Fruit fly (Drosophila melanogaster): Measurements from ENCODE around the gene Rim2.

The Rim2 gene

DNA sequence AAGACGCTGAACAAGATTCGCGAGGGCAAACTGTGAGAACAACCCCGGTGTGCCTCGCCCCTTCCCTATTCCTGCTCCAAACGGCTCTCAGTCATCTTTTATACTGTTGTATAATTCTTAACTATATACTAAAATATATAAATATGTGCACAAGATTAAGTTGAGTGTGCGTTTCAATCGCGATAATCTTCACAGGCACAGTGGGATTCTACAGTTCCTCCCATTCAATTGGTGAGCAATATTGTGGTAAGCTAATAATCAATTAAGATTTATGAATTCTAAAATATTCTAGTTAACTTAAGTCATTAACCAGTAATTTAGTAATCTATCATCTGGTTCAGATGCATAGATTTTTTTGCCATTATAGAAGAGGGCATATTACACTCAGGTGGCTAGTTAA lies 6.7 kb upstream of the Rim2 start:
- no peak for TF ChIP-seq Dll (optimal IDR thresholded peaks at IDR 0.05)
- no peak for TF ChIP-seq CG8478 (optimal IDR thresholded peaks at IDR 0.05)
- TF ChIP-seq pan (optimal IDR thresholded peaks at IDR 0.05) = no peak
- no peak for TF ChIP-seq psq (optimal IDR thresholded peaks at IDR 0.05)
- TF ChIP-seq EcR (GFP tag; optimal IDR thresholded peaks at IDR 0.05) = no peak
- no peak for TF ChIP-seq usp (GFP tag; optimal IDR thresholded peaks at IDR 0.05)

dm6 chr2L:1729607-1730011 lies 5.4 kb upstream of the Rim2 start, which contains the start of the genes Eno and CG31937:
Gene Eno (minus strand): TSS chr2L:1729636.
Gene CG31937 (plus strand): TSS chr2L:1729887.
- no peak for TF ChIP-seq Dll (optimal IDR thresholded peaks at IDR 0.05)

DNA sequence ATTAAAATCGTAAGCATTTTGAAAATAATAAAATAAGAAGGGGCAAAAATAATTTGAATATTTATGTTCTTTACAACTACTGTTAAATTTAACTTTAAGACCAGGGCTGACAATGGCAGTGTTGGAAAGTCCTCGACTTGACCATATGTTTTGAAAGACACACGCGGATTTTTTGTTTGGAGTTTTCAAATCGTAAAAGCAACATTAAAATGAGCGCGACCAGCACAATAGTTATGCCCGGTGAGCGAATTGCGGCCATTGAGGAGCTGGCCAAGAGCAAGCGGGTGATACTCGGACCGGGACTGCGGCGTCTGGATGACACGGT lies 4.4 kb upstream of the Rim2 start, which contains the start of gene Rrp40:
Gene Rrp40, plus strand, starts transcription at position 113 of the 325 bp plus-strand sequence.
- TF ChIP-seq Dll (optimal IDR thresholded peaks at IDR 0.05) (no peak), psq (optimal IDR thresholded peaks at IDR 0.05) (no peak), CG8478 (optimal IDR thresholded peaks at IDR 0.05) (no peak), usp (GFP tag; optimal IDR thresholded peaks at IDR 0.05) (no peak), EcR (GFP tag; optimal IDR thresholded peaks at IDR 0.05) (no peak), pan (optimal IDR thresholded peaks at IDR 0.05) (no peak)

DNA sequence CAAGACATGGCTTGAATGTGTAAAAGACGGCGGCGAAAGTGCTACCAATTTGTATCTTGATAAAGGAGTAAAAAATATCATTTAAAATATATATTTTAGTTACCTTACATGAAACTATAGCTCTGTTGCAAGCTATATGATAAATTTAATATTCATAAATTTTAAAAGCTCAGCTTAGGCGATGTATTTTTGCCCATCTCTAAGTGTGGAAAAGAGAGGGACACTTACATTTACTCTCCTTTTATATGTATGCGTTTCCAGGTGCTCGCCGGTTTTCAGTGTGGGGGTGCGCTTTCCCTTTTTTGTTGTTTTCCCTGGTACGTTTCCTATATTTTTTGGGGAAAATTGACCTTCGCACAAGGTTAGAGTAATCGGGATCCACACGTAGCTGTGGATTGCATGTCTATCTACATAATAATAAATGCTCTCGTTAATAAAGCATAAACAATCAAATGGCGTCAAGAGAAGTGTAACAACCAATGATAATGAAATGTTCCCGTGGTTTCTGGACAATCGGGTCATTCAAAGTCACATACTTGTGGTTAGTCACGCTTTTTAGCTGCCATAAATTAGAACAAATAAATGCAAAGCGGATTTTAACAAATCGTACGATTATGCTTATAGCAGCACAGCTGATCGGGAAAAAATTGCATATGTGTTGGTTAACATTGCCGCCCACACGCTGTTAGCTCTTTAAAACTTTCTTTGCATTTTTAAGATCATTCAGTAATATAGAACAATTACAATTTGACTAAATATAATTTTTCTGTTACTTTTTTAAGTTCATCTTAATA lies 3.8 kb upstream of the Rim2 start:
- TF ChIP-seq usp (GFP tag; optimal IDR thresholded peaks at IDR 0.05) (no peak), pan (optimal IDR thresholded peaks at IDR 0.05) (no peak)

DNA sequence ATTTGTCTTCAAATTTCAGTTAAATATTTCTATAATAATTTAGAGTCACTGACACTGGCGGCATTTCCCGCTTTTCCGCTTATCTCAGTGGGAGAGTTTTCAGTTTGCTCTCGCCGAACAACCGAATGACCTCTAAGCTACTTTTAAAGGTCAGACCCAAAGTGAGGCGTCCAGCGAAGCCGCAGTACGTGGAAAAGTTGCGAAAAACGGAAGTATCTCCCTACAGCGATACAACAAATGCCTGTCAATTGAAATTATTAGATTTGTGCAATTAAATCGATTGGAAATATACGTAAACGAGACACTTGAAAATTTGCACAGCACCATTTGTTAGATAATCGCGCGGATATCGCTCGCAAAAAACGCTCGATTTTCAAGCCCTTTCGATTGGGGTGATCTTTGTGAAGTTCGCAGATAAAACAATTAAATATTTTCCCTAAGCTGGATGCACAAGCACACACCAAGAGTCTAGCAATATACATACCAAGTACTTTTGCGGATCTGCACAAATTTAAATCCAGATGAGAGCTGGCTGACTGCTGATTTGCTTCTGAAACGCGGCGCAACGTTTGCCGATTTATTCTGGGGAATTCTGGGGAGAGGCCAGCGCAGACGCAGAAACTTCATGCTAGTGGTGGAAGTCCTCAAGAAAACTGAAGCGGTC lies 3.1 kb upstream of the Rim2 start:
- TF ChIP-seq Dll (optimal IDR thresholded peaks at IDR 0.05) (no peak), EcR (GFP tag; optimal IDR thresholded peaks at IDR 0.05) (peak in 1 of 2 experiments; percentile 18), CG8478 (optimal IDR thresholded peaks at IDR 0.05) (no peak), psq (optimal IDR thresholded peaks at IDR 0.05) (no peak), pan (optimal IDR thresholded peaks at IDR 0.05) (no peak), usp (GFP tag; optimal IDR thresholded peaks at IDR 0.05) (no peak)

DNA sequence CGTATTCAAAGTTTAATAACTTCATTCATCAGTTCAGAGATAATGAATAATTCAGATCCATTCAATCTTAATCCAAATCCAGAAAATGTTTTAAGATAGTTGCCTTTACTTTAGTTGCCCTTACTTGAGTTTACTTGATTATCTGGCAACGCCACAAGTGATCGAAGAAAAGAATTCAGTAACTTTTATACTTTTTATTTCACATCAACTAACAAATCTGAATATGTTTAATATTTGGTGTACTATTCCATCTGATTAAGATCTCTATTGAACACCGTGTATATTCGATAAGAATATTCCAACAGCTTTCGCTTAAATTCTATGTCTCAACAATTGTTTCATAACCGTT lies 378 bp upstream of the Rim2 start:
- no peak for TF ChIP-seq psq (optimal IDR thresholded peaks at IDR 0.05)
- TF ChIP-seq usp (GFP tag; optimal IDR thresholded peaks at IDR 0.05) = no peak
- no peak for TF ChIP-seq EcR (GFP tag; optimal IDR thresholded peaks at IDR 0.05)
- no peak for TF ChIP-seq CG8478 (optimal IDR thresholded peaks at IDR 0.05)
- no peak for TF ChIP-seq Dll (optimal IDR thresholded peaks at IDR 0.05)
- no peak for TF ChIP-seq pan (optimal IDR thresholded peaks at IDR 0.05)

dm6 chr2L:1723135-1723936 lies 852 bp downstream of the Rim2 start:
- no peak for TF ChIP-seq EcR (GFP tag; optimal IDR thresholded peaks at IDR 0.05)
- no peak for TF ChIP-seq psq (optimal IDR thresholded peaks at IDR 0.05)
- no peak for TF ChIP-seq CG8478 (optimal IDR thresholded peaks at IDR 0.05)
- no peak for TF ChIP-seq Dll (optimal IDR thresholded peaks at IDR 0.05)
- TF ChIP-seq pan (optimal IDR thresholded peaks at IDR 0.05) = no peak
- TF ChIP-seq usp (GFP tag; optimal IDR thresholded peaks at IDR 0.05) = no peak

DNA sequence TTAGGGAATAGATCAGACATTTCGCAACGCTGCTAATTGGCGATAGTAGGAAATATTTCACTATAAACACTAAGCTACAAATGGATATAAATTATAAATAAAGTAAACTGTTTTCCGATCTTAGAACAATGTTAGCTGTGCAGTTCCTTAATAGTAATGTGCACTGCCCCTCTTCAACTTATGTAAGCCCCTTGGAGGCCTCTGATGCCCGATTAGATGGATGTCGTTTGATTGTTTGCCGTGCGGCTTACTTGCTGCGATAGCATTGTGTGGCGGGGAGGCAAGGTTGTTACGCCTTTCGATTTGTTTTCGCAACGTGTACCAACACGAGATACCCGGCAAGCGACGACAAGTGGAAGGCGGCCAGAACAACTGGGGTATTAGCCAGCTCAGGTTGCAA lies 1.9 kb downstream of the Rim2 start:
- TF ChIP-seq EcR (GFP tag; optimal IDR thresholded peaks at IDR 0.05) (no peak), usp (GFP tag; optimal IDR thresholded peaks at IDR 0.05) (no peak), CG8478 (optimal IDR thresholded peaks at IDR 0.05) (no peak), pan (optimal IDR thresholded peaks at IDR 0.05) (no peak), Dll (optimal IDR thresholded peaks at IDR 0.05) (no peak), psq (optimal IDR thresholded peaks at IDR 0.05) (no peak)

DNA sequence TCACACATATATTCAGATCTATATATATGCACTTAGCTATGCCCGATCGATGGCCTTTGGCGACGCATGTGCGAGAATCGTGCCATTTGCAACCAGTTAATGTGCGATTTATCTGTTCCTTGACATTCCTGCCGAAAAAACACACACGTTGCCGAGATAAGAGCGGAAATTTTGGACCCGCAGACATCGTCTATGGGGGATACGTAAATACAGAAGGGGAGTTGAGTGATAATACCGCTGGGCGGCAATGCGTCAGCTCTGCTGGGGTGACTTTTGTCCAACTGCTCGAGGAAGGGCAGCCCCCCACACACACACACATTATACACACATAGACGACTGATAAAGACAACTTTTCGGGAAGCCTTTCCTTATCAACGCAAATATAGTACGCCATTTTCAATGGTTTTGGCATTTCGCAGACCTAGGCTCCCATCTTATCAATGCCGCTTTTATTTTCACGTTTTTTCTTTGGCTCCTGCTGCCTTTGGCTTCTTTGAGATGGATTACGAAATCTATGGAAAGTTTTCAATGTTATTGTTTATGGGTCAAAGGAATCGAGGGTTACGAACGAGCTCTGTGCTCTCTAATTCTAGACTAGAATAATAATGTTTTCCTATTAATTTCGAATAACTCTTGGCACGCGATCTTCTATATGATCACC lies 3.2 kb downstream of the Rim2 start:
- TF ChIP-seq pan (optimal IDR thresholded peaks at IDR 0.05) (no peak), Dll (optimal IDR thresholded peaks at IDR 0.05) (no peak), psq (optimal IDR thresholded peaks at IDR 0.05) (no peak)

- TF ChIP-seq psq (optimal IDR thresholded peaks at IDR 0.05) (no peak), usp (GFP tag; optimal IDR thresholded peaks at IDR 0.05) (no peak), CG8478 (optimal IDR thresholded peaks at IDR 0.05) (no peak), pan (optimal IDR thresholded peaks at IDR 0.05) (no peak), EcR (GFP tag; optimal IDR thresholded peaks at IDR 0.05) (no peak), Dll (optimal IDR thresholded peaks at IDR 0.05) (no peak)
Measured at dm6 chr2L:1719971-1720370, 4.2 kb downstream of the Rim2 start.

dm6 chr2L:1717247-1717646 lies 6.9 kb downstream of the Rim2 start:
- TF ChIP-seq EcR (GFP tag; optimal IDR thresholded peaks at IDR 0.05) (no peak), Dll (optimal IDR thresholded peaks at IDR 0.05) (no peak), pan (optimal IDR thresholded peaks at IDR 0.05) (no peak), CG8478 (optimal IDR thresholded peaks at IDR 0.05) (no peak), psq (optimal IDR thresholded peaks at IDR 0.05) (no peak), usp (GFP tag; optimal IDR thresholded peaks at IDR 0.05) (no peak)

Data from whole organism.